Fruit fly (Drosophila melanogaster): ENCODE measurements around the gene Gs1.
A peak's percentile ranks its signal among the peaks of the same experiment; 100 is the strongest.

The Gs1 gene

DNA sequence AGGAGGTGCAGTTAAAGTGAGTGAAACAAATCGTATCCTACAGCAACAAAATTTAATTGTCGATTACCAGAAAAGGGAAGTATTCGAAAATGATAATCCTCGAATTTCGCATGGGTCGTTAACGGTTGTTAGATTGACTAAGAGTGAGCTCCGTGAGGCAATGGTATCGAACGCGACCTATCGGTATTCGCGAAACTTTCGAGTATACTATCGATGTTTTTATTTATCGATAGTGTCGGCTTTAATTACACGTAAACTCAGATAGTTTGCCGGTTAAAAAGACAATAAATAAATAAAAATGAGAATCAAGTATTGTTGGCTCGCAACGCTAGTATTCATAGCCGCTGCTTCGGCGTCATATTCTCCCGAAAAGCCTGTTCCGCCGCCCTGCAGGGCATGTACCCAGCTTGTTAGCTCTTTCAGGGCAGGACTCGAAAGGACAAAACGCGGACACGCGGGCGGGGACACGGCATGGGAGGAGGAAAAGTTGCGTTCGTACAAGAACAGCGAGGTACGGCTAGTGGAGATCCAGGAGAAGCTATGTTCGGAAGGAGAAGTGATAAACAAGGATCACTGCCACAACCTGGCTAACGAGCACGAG lies 29.6 kb upstream of the Gs1 start, which contains the start of gene Creld (continued):
- TF ChIP-seq shn (GFP tag; optimal IDR thresholded peaks at IDR 0.05) (no peak), CG17186 (GFP tag; optimal IDR thresholded peaks at IDR 0.05) (peak; percentile 45), Nf-YB (GFP tag; optimal IDR thresholded peaks at IDR 0.05) (no peak), lbe (GFP tag; optimal IDR thresholded peaks at IDR 0.05) (peak; percentile 61), CG8924 (tag; optimal IDR thresholded peaks at IDR 0.05) (no peak), Tbp (GFP tag; optimal IDR thresholded peaks at IDR 0.05) (no peak), trem (tag; optimal IDR thresholded peaks at IDR 0.05) (peak; percentile 58), Eip74EF (GFP tag; optimal IDR thresholded peaks at IDR 0.05) (no peak), Usf (GFP tag; optimal IDR thresholded peaks at IDR 0.05) (no peak), z (GFP tag; IDR thresholded peaks at IDR 0.05) (no peak), eyg (GFP tag; optimal IDR thresholded peaks at IDR 0.05) (no peak), BEAF-32 (GFP tag; optimal IDR thresholded peaks at IDR 0.05) (peak; percentile 99), Dbx (GFP tag; IDR thresholded peaks at IDR 0.05) (peak; percentile 51; the same call in 1 of the 3 replicates), CG10267 (tag; optimal IDR thresholded peaks at IDR 0.05) (no peak), Hmx (GFP tag; optimal IDR thresholded peaks at IDR 0.05) (no peak), toy (GFP tag; IDR thresholded peaks at IDR 0.05) (no peak), CG17359 (tag; optimal IDR thresholded peaks at IDR 0.05) (no peak), Fer3 (tag; optimal IDR thresholded peaks at IDR 0.05) (no peak), CG3995 (GFP tag; optimal IDR thresholded peaks at IDR 0.05) (peak; percentile 56), wek (GFP tag; optimal IDR thresholded peaks at IDR 0.05) (no peak), ro (GFP tag; IDR thresholded peaks at IDR 0.05) (no peak), phol (tag; optimal IDR thresholded peaks at IDR 0.05) (peak; percentile 29), lilli (GFP tag; optimal IDR thresholded peaks at IDR 0.05) (peak; percentile 43), CG7987 (GFP tag; optimal IDR thresholded peaks at IDR 0.05) (peak; percentile 16), Dip3 (GFP tag; optimal IDR thresholded peaks at IDR 0.05) (no peak), ase (GFP tag; IDR thresholded peaks at IDR 0.05) (no peak), CG6813 (GFP tag; optimal IDR thresholded peaks at IDR 0.05) (no peak), CG11456 (GFP tag; IDR thresholded peaks at IDR 0.05) (no peak), CG4707 (GFP tag; optimal IDR thresholded peaks at IDR 0.05) (no peak), dpn (GFP tag; optimal IDR thresholded peaks at IDR 0.05) (no peak), CG12071 (GFP tag; optimal IDR thresholded peaks at IDR 0.05) (no peak), CG8281 (tag; optimal IDR thresholded peaks at IDR 0.05) (no peak), caup (GFP tag; optimal IDR thresholded peaks at IDR 0.05; ENCODE audit: severe bottlenecking) (no peak), fu2 (GFP tag; optimal IDR thresholded peaks at IDR 0.05) (no peak), CG43689 (GFP tag; IDR thresholded peaks at IDR 0.05) (no peak), sug (tag; optimal IDR thresholded peaks at IDR 0.05) (no peak), Ssrp (tag; optimal IDR thresholded peaks at IDR 0.05) (no peak), CG12391 (tag; optimal IDR thresholded peaks at IDR 0.05) (no peak), CG9797 (GFP tag; optimal IDR thresholded peaks at IDR 0.05) (peak; percentile 37), HLH54F (GFP tag; optimal IDR thresholded peaks at IDR 0.05) (no peak), CG16815 (GFP tag; optimal IDR thresholded peaks at IDR 0.05) (no peak), NFAT (GFP tag; IDR thresholded peaks at IDR 0.05) (no peak), Asciz (GFP tag; optimal IDR thresholded peaks at IDR 0.05) (no peak), CG16813 (GFP tag; IDR thresholded peaks at IDR 0.05; ENCODE audit: partially characterized antibody) (peak; percentile 100), sens-2 (GFP tag; IDR thresholded peaks at IDR 0.05) (no peak), so (GFP tag; IDR thresholded peaks at IDR 0.05) (no peak)

Measured in whole organism, embryonic.